Worm (Caenorhabditis elegans) whole organism, L3 larva: ENCODE measurements around the gene F49F1.15.

ENCODE experiments used
- R02D3.7 ChIP-seq: fragments of 150-350 bp; optimal IDR thresholded peaks from 2 replicates; lab custom pipeline; 2014; ENCODE audit warnings: missing biosample characterization, missing genetic modification characterization
- ama-1 ChIP-seq: fragments of 150-350 bp; optimal IDR thresholded peaks from 2 replicates; lab custom pipeline; 2018
- ceh-16 ChIP-seq: sonication (generic microtip); optimal IDR thresholded peaks from 2 replicates; lab custom pipeline; 2017; ENCODE audit warnings: missing biosample characterization, missing genetic modification characterization
- ceh-28 ChIP-seq: fragments of 150-350 bp; optimal IDR thresholded peaks from 2 replicates; lab custom pipeline; 2014; ENCODE audit warnings: missing biosample characterization, missing genetic modification reagents, missing genetic modification characterization
- ceh-82 ChIP-seq: fragments of 150-350 bp; optimal IDR thresholded peaks from 2 replicates; lab custom pipeline; 2014; ENCODE audit warnings: missing biosample characterization, missing genetic modification characterization
- ceh-9 ChIP-seq: sonication (generic microtip); optimal IDR thresholded peaks from 2 replicates; lab custom pipeline; 2018; ENCODE audit warnings: missing biosample characterization, missing genetic modification characterization
- daf-12 ChIP-seq: fragments of 150-350 bp; optimal IDR thresholded peaks from 2 replicates; lab custom pipeline; 2014; ENCODE audit warnings: missing biosample characterization, missing genetic modification reagents, missing genetic modification characterization
- egl-27 ChIP-seq: sonication (generic microtip); optimal IDR thresholded peaks from 4 replicates; lab custom pipeline; 2017; ENCODE audit warnings: missing biosample characterization, missing genetic modification reagents, missing genetic modification characterization
- egl-5 ChIP-seq: fragments of 150-350 bp; optimal IDR thresholded peaks from 2 replicates; lab custom pipeline; 2017; ENCODE audit warnings: missing biosample characterization, missing genetic modification reagents, missing genetic modification characterization, inconsistent platforms
- elt-1 ChIP-seq: fragments of 150-350 bp; optimal IDR thresholded peaks from 2 replicates; lab custom pipeline; 2014; ENCODE audit warnings: missing biosample characterization, missing genetic modification characterization
- elt-2 ChIP-seq: sonication (generic microtip); optimal IDR thresholded peaks from 2 replicates; lab custom pipeline; 2016; ENCODE audit warnings: missing genetic modification reagents, mild to moderate bottlenecking, missing genetic modification characterization, missing compliant biosample characterization
- elt-3 ChIP-seq, 3 experiments: fragments of 150-350 bp in 1 of 3; sonication (generic microtip) in 2 of 3; optimal IDR thresholded peaks; 2 replicates in 2 of 3; 4 replicates in 1 of 3; lab custom pipeline; 2014 to 2017; ENCODE audit warnings: missing biosample characterization in 3 of 3, missing genetic modification characterization in 3 of 3
- eor-1 ChIP-seq, 2 experiments: fragments of 150-350 bp; optimal IDR thresholded peaks; 2 replicates each; lab custom pipeline; 2014 to 2018; ENCODE audit warnings: missing biosample characterization in 2 of 2, missing genetic modification characterization in 2 of 2
- fkh-10 ChIP-seq: sonication (generic microtip); optimal IDR thresholded peaks from 2 replicates; lab custom pipeline; 2017; ENCODE audit warnings: missing biosample characterization, missing genetic modification reagents, missing genetic modification characterization
- fos-1 ChIP-seq: fragments of 150-350 bp; optimal IDR thresholded peaks from 2 replicates; lab custom pipeline; 2014; ENCODE audit warnings: missing biosample characterization, missing genetic modification characterization
- hmg-11 ChIP-seq: sonication (generic microtip); optimal IDR thresholded peaks from 2 replicates; lab custom pipeline; 2016; ENCODE audit warnings: missing genetic modification characterization, missing compliant biosample characterization
- jun-1 ChIP-seq: fragments of 150-350 bp; optimal IDR thresholded peaks from 2 replicates; lab custom pipeline; 2014; ENCODE audit warnings: missing biosample characterization, missing genetic modification reagents, missing genetic modification characterization
- lin-15B ChIP-seq: fragments of 150-350 bp; optimal IDR thresholded peaks from 2 replicates; lab custom pipeline; 2014; ENCODE audit warnings: missing biosample characterization, missing genetic modification characterization
- lsy-12 ChIP-seq: sonication (generic microtip); optimal IDR thresholded peaks from 2 replicates; lab custom pipeline; 2016; ENCODE audit warnings: mild to moderate bottlenecking, missing genetic modification characterization, missing compliant biosample characterization
- mml-1 ChIP-seq: fragments of 150-350 bp; sonication (generic microtip); optimal IDR thresholded peaks from 3 replicates; lab custom pipeline; 2014; ENCODE audit warnings: missing biosample characterization, missing genetic modification characterization
- nfya-1 ChIP-seq: sonication (generic microtip); optimal IDR thresholded peaks from 2 replicates; lab custom pipeline; 2017; ENCODE audit warnings: missing genetic modification characterization, mild to moderate bottlenecking, missing compliant biosample characterization, antibody characterized with exemption, moderate library complexity; ENCODE audit not compliant: insufficient read depth
- nhr-11 ChIP-seq: fragments of 150-350 bp; optimal IDR thresholded peaks from 2 replicates; lab custom pipeline; 2014; ENCODE audit warnings: missing biosample characterization, missing genetic modification characterization
- nhr-23 ChIP-seq: fragments of 150-350 bp; optimal IDR thresholded peaks from 2 replicates; lab custom pipeline; 2014; ENCODE audit warnings: missing biosample characterization, missing genetic modification reagents, missing genetic modification characterization
- nhr-25 ChIP-seq: sonication (generic microtip); optimal IDR thresholded peaks from 2 replicates; lab custom pipeline; 2017; ENCODE audit warnings: missing biosample characterization, missing genetic modification characterization
- nhr-28 ChIP-seq: fragments of 150-350 bp; optimal IDR thresholded peaks from 2 replicates; lab custom pipeline; 2014; ENCODE audit warnings: missing biosample characterization, missing genetic modification characterization
- nhr-67 ChIP-seq: fragments of 150-350 bp; optimal IDR thresholded peaks from 2 replicates; lab custom pipeline; 2014; ENCODE audit warnings: missing biosample characterization, missing genetic modification characterization
- nhr-77 ChIP-seq: fragments of 150-350 bp; optimal IDR thresholded peaks from 2 replicates; lab custom pipeline; 2014; ENCODE audit warnings: missing biosample characterization, missing genetic modification characterization
- pha-4 ChIP-seq: fragments of 150-350 bp; optimal IDR thresholded peaks from 2 replicates; lab custom pipeline; 2014; ENCODE audit warnings: missing biosample characterization, missing genetic modification reagents, missing genetic modification characterization
- pqm-1 ChIP-seq: fragments of 150-350 bp; optimal IDR thresholded peaks from 2 replicates; lab custom pipeline; 2017; ENCODE audit warnings: missing biosample characterization, missing genetic modification characterization, inconsistent platforms
- skn-1 ChIP-seq: fragments of 150-350 bp; optimal IDR thresholded peaks from 2 replicates; lab custom pipeline; 2014; ENCODE audit warnings: missing biosample characterization, missing genetic modification characterization
- snpc-4 ChIP-seq: fragments of 150-350 bp; optimal IDR thresholded peaks from 2 replicates; lab custom pipeline; 2014; ENCODE audit warnings: missing biosample characterization, missing genetic modification characterization
- tbx-2 ChIP-seq: sonication (generic microtip); optimal IDR thresholded peaks from 2 replicates; lab custom pipeline; 2016; ENCODE audit warnings: mild to moderate bottlenecking, missing genetic modification characterization, missing compliant biosample characterization
- unc-39 ChIP-seq: sonication (generic microtip); optimal IDR thresholded peaks from 4 replicates; lab custom pipeline; 2017; ENCODE audit warnings: missing biosample characterization, missing genetic modification characterization
- unc-62 ChIP-seq: fragments of 150-350 bp; sonication (generic microtip); optimal IDR thresholded peaks from 4 replicates; lab custom pipeline; 2014; ENCODE audit warnings: missing biosample characterization, missing genetic modification reagents, missing genetic modification characterization
- zag-1 ChIP-seq: fragments of 150-350 bp; optimal IDR thresholded peaks from 2 replicates; lab custom pipeline; 2014; ENCODE audit warnings: missing biosample characterization, missing genetic modification characterization
- ztf-11 ChIP-seq: fragments of 150-350 bp; optimal IDR thresholded peaks from 2 replicates; lab custom pipeline; 2014; ENCODE audit warnings: missing biosample characterization, missing genetic modification characterization
- ztf-4 ChIP-seq: fragments of 150-350 bp; optimal IDR thresholded peaks from 2 replicates; lab custom pipeline; 2014; ENCODE audit warnings: missing biosample characterization, missing genetic modification characterization

F49F1.15 gene

ce11 chrIV:4114526-4114925 lies at the start of gene F49F1.15:
TSS of gene F49F1.15 (minus strand) at chrIV:4114626.
- TF ChIP-seq hmg-11 (tag; lab: Kevin White, UChicago) = no peak
- no peak for TF ChIP-seq mml-1 (tag; lab: Kevin White, UChicago)
- TF ChIP-seq ceh-28 (tag; lab: Kevin White, UChicago) = no peak
- TF ChIP-seq ama-1 = no peak
- TF ChIP-seq, all 47 proteins: peak for 0

DNA sequence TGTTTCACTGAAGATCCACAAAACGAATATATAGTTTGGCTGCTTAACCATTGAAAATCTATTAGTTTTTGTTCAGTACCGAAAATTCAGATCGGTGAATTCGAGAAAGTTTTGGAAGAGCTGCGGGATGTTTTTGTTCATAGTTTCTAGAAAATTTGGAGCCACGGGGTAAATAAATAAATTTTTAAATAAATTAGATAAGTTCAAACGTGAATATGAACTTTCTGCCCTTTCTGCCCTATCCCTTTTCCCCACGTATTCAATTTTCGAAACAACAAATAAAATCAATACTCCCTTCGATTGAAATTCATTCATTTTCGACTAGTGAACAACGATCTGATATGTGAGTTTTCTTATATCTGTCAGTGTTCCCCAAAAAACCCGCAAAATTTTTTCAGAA lies 47.7 kb upstream of the F49F1.15 start, which contains the start of gene scrm-5:
Gene scrm-5, plus strand, starts transcription at position 301 of the 400 bp plus-strand sequence.
- TF ChIP-seq skn-1 (tag; lab: Kevin White, UChicago) (no peak), fkh-10 (no peak), fos-1 (tag; lab: Kevin White, UChicago) (no peak), egl-5 (tag; lab: Kevin White, UChicago) (no peak), nhr-67 (no peak), ceh-82 (tag; lab: Kevin White, UChicago) (no peak), nhr-77 (tag; lab: Kevin White, UChicago) (no peak)

ce11 chrIV:4154641-4155040 lies 40.2 kb upstream of the F49F1.15 start, which contains the start of gene K08D10.14:
TSS of gene K08D10.14 (plus strand) at chrIV:4154941.
- TF ChIP-seq ceh-82 (tag; lab: Kevin White, UChicago) (no peak), lsy-12 (tag; lab: Kevin White, UChicago) (no peak), egl-27 (no peak), elt-1 (tag; lab: Kevin White, UChicago) (no peak), ztf-4 (tag; lab: Kevin White, UChicago) (no peak), unc-39 (tag; lab: Kevin White, UChicago) (no peak), nhr-23 (tag; lab: Kevin White, UChicago) (no peak), elt-2 (tag; lab: Kevin White, UChicago) (peak; percentile 51)

DNA sequence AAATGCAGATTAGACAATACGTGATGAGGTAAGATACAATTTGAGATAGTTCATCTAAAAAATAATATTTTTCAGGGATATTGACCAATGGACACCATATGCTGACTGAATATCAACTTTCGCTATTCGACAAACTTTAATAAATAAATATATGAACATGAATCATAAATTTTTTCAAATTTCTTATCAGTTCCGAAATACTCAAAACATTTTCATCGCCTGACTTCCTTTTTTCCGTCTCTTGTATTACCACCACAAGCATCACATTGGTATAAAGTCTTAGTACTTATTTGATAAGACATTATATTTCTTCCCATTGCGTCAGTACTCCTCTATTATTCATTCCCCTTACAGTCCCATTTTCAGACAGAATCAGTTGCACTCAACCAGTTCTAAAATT lies 37.7 kb upstream of the F49F1.15 start, which contains the start of the genes K08D10.10 and R07C12.1:
Gene K08D10.10, plus strand, starts transcription at position 93 of the 400 bp plus-strand sequence.
Gene R07C12.1, plus strand, starts transcription at position 314 of the 400 bp plus-strand sequence.
- peak; percentile 74 for TF ChIP-seq elt-2 (tag; lab: Kevin White, UChicago)
- no peak for TF ChIP-seq egl-5 (tag; lab: Kevin White, UChicago)
- peak; percentile 10 for TF ChIP-seq jun-1 (tag; lab: Kevin White, UChicago)
- TF ChIP-seq, all 47 proteins: peak for 2

DNA sequence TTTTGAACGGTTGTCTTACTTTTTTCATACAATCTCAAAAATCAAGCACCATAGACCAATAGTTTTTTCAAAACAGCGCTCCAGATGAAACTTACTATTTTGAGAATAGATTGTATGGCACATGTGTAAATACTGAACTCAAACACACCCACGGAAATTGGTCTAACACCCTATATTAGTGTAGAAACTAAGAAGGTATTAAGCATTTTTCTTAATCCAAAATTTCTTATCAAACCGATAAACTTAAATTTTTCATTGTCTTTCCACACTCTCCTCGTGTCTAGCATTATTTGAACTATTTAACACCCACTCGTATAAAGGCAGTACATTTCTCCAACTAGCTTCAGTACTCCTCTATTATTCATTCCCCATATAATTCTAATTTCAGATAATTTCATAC lies 35.7 kb upstream of the F49F1.15 start:
- TF ChIP-seq ama-1 (no peak), elt-2 (tag; lab: Kevin White, UChicago) (peak; percentile 51)

- peak; percentile 83 for TF ChIP-seq pqm-1 (tag; lab: Kevin White, UChicago)
- TF ChIP-seq elt-2 (tag; lab: Kevin White, UChicago) = peak; percentile 93
- no peak for TF ChIP-seq nhr-28 (tag; lab: Kevin White, UChicago)
- no peak for TF ChIP-seq R02D3.7 (tag; lab: Kevin White, UChicago)
- TF ChIP-seq jun-1 (tag; lab: Kevin White, UChicago) = peak; percentile 53
- no peak for TF ChIP-seq elt-3 (tag; optimal IDR thresholded peaks at IDR 0.05; lab: Kevin White, UChicago)
- TF ChIP-seq pha-4 (tag; lab: Kevin White, UChicago) = peak; percentile 42
Measured at ce11 chrIV:4147891-4148290, 33.5 kb upstream of the F49F1.15 start.

DNA sequence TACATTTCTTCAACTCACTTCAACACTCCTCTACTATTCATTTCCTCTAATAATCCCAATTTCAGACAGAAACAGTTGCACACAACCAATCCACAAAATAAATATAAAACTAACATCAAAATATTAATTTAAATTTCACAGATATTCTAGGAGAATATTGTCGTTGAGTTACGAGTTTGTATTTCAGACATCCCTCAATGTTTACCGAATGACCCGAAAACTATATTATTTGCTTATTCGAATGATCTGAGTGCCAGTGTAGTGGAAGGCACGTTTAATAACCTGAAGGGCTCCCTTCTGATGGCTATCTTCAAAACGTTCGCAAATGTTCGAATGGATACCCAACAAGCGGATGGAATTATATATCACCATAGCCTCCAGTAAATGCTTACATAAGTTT lies 30.4 kb upstream of the F49F1.15 start, which contains the start of gene R07C12.3:
Gene R07C12.3, plus strand, starts transcription at position 301 of the 400 bp plus-strand sequence.
- no peak for TF ChIP-seq unc-39 (tag; lab: Kevin White, UChicago)
- TF ChIP-seq tbx-2 = no peak
- no peak for TF ChIP-seq snpc-4 (tag; lab: Kevin White, UChicago)
- TF ChIP-seq nfya-1 = no peak
- TF ChIP-seq lin-15B (tag; lab: Kevin White, UChicago) = no peak
- no peak for TF ChIP-seq ztf-11
- no peak for TF ChIP-seq unc-62
- no peak for TF ChIP-seq nhr-28 (tag; lab: Kevin White, UChicago)
- TF ChIP-seq eor-1 (tag; optimal IDR thresholded peaks at IDR 0.05; lab: Kevin White, UChicago) = no peak
- no peak for TF ChIP-seq nhr-25 (tag; lab: Kevin White, UChicago)
- no peak for TF ChIP-seq ztf-4 (tag; lab: Kevin White, UChicago)
- no peak for TF ChIP-seq daf-12 (tag; lab: Kevin White, UChicago)
- no peak for TF ChIP-seq nhr-23 (tag; lab: Kevin White, UChicago)
- TF ChIP-seq ceh-16 (tag; lab: Kevin White, UChicago) = no peak
- TF ChIP-seq lsy-12 (tag; lab: Kevin White, UChicago) = no peak
- no peak for TF ChIP-seq zag-1 (tag; lab: Kevin White, UChicago)
- TF ChIP-seq nhr-11 (tag; lab: Kevin White, UChicago) = no peak
- TF ChIP-seq skn-1 (tag; lab: Kevin White, UChicago) = no peak
- TF ChIP-seq nhr-77 (tag; lab: Kevin White, UChicago) = no peak
- no peak for TF ChIP-seq ceh-9
- TF ChIP-seq, all 47 proteins: peak for 0
